Fruit fly (Drosophila melanogaster): ENCODE measurements around the gene Cpr72Ea.

DNA sequence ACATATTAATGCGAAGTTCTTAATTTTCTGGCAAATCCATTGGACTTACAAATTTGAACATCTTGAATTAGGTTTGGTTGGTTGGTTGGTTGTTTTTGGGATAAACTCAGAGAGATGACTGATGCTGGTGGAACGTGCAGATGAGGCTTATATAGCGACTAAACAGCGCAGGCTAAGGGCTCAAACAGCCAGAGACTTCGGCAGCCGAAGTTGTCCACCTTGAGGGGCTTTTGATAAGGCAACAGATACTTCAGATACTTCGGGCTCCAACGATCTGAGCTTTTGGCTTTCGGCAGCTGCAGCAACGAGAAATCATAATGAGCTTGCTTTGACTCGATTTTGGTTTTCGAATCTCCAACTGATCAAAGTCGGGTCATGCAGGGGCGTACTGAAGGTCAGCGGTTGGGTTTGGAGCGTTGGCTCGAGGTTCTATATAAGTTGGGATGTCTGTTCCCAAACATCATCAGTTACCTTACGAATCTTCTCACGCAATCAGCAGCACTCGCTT, 43.0 kb upstream of the Cpr72Ea start, which contains the start of the genes CG13041 and CG13060:
- TF ChIP-seq pan (optimal IDR thresholded peaks at IDR 0.05) (no peak), CG32264 (GFP tag; optimal IDR thresholded peaks at IDR 0.05) (no peak), Dif (GFP tag; optimal IDR thresholded peaks at IDR 0.05; ENCODE audit: partially characterized antibody) (no peak), dsf (GFP tag; optimal IDR thresholded peaks at IDR 0.05; ENCODE audit: borderline replicate concordance) (no peak), woc (GFP tag; optimal IDR thresholded peaks at IDR 0.05) (no peak), psq (GFP tag; optimal IDR thresholded peaks at IDR 0.05) (no peak)
